Worm (Caenorhabditis elegans) whole organism, early embryonic: ENCODE data around the gene mrpl-46.

Experiments
- ama-1 ChIP-seq: fragments of 150-350 bp; optimal IDR thresholded peaks from 2 replicates; lab custom pipeline; 2014
- tbx-37 ChIP-seq: fragments of 200-800 bp; sonication (Bioruptor generic); conservative IDR thresholded peaks from 2 replicates; pipeline ENCODE4 v1.3.6; 2022; ENCODE audit warnings: missing genetic modification reagents, missing genetic modification characterization, missing compliant biosample characterization

- no peak for TF ChIP-seq ama-1 (lab: Kevin White, UChicago)
- TF ChIP-seq tbx-37 (GFP tag; lab: Robert Waterston, UW), result no peak
Measured at ce11 chrIV:795383-795872, 5.2 kb upstream of the mrpl-46 start, which contains the start of gene skr-18.
